Worm (Caenorhabditis elegans) whole organism, L1 larva: ENCODE data around the gene F58A6.2.

ENCODE experiments used
- Y116A8C.19 ChIP-seq: sonication (generic microtip); optimal IDR thresholded peaks from 2 replicates; lab custom pipeline; 2016; ENCODE audit warnings: missing compliant biosample characterization, missing genetic modification characterization, borderline replicate concordance
- alr-1 ChIP-seq: fragments of 200-800 bp; sonication (Bioruptor generic); optimal IDR thresholded peaks from 2 replicates; lab custom pipeline; 2018; ENCODE audit warnings: borderline replicate concordance, mild to moderate bottlenecking, missing genetic modification characterization, missing compliant biosample characterization
- aly-2 ChIP-seq: fragments of 150-350 bp; optimal IDR thresholded peaks from 2 replicates; lab custom pipeline; 2014; ENCODE audit warnings: missing biosample characterization, missing genetic modification characterization
- blmp-1 ChIP-seq: fragments of 150-350 bp; optimal IDR thresholded peaks from 2 replicates; lab custom pipeline; 2014; ENCODE audit warnings: missing biosample characterization, missing genetic modification characterization
- ceh-90 ChIP-seq: sonication (generic microtip); optimal IDR thresholded peaks from 2 replicates; lab custom pipeline; 2016; ENCODE audit warnings: missing genetic modification characterization, missing compliant biosample characterization
- dpl-1 ChIP-seq, 3 experiments: fragments of 150-350 bp in 2 of 3; sonication (generic microtip) in 1 of 3; optimal IDR thresholded peaks; 2 replicates each; lab custom pipeline; 2014 to 2017; ENCODE audit warnings: missing biosample characterization in 3 of 3, missing genetic modification characterization in 3 of 3, missing genetic modification reagents in 3 of 3
- dsc-1 ChIP-seq: sonication (generic microtip); optimal IDR thresholded peaks from 2 replicates; lab custom pipeline; 2016; ENCODE audit warnings: mild to moderate bottlenecking, missing genetic modification characterization, missing compliant biosample characterization
- efl-1 ChIP-seq, 4 experiments: fragments of 150-350 bp; optimal IDR thresholded peaks in 3 of 4; peaks in 1 of 4; 1 replicate in 1 of 4; 2 replicates in 3 of 4; lab custom pipeline; 2014; ENCODE audit warnings: missing biosample characterization in 2 of 4, missing genetic modification characterization in 2 of 4, missing genetic modification reagents in 2 of 4
- efl-3 ChIP-seq: fragments of 200-800 bp; sonication (Bioruptor generic); optimal IDR thresholded peaks from 2 replicates; lab custom pipeline; 2018; ENCODE audit warnings: mild to moderate bottlenecking, missing genetic modification characterization, missing compliant biosample characterization
- ets-5 ChIP-seq: fragments of 200-800 bp; sonication (Bioruptor generic); IDR thresholded peaks from 2 replicates; pipeline ENCODE4 v1.3.6; 2022; ENCODE audit warnings: missing genetic modification characterization, missing compliant biosample characterization
- fkh-10 ChIP-seq: sonication (generic microtip); optimal IDR thresholded peaks from 2 replicates; lab custom pipeline; 2017; ENCODE audit warnings: missing biosample characterization, missing genetic modification reagents, missing genetic modification characterization
- fkh-4 ChIP-seq: sonication (generic microtip); optimal IDR thresholded peaks from 2 replicates; lab custom pipeline; 2016; ENCODE audit warnings: missing compliant biosample characterization, missing genetic modification characterization, borderline replicate concordance
- grh-1 ChIP-seq: fragments of 200-800 bp; sonication (Bioruptor generic); IDR thresholded peaks from 2 replicates; pipeline ENCODE4 v1.3.6; 2022; ENCODE audit warnings: missing genetic modification reagents, missing genetic modification characterization, missing compliant biosample characterization
- hpl-2 ChIP-seq: fragments of 150-350 bp; optimal IDR thresholded peaks from 2 replicates; lab custom pipeline; 2014; ENCODE audit warnings: missing biosample characterization, missing genetic modification reagents, missing genetic modification characterization
- isw-1 ChIP-seq: fragments of 200-800 bp; sonication (Bioruptor generic); IDR thresholded peaks from 2 replicates; pipeline ENCODE4 v1.3.6; 2022; ENCODE audit warnings: missing genetic modification characterization, missing compliant biosample characterization
- lin-35 ChIP-seq, 2 experiments: fragments of 150-350 bp; optimal IDR thresholded peaks; 2 replicates each; lab custom pipeline; 2014; ENCODE audit warnings: missing biosample characterization in 2 of 2, missing genetic modification characterization in 2 of 2, missing genetic modification reagents in 2 of 2
- lin-39 ChIP-seq: fragments of 150-350 bp; optimal IDR thresholded peaks from 2 replicates; lab custom pipeline; 2014; ENCODE audit warnings: missing biosample characterization, missing genetic modification reagents, missing genetic modification characterization
- lir-3 ChIP-seq: sonication (generic microtip); optimal IDR thresholded peaks from 2 replicates; lab custom pipeline; 2016; ENCODE audit warnings: mild to moderate bottlenecking, missing genetic modification characterization, moderate library complexity, missing compliant biosample characterization; ENCODE audit not compliant: poor library complexity
- mab-9 ChIP-seq: fragments of 200-800 bp; sonication (Bioruptor generic); IDR thresholded peaks from 2 replicates; pipeline ENCODE4 v1.3.6; 2022; ENCODE audit warnings: missing genetic modification reagents, missing genetic modification characterization, missing compliant biosample characterization
- mef-2 ChIP-seq: fragments of 150-350 bp; optimal IDR thresholded peaks from 2 replicates; lab custom pipeline; 2014; ENCODE audit warnings: missing biosample characterization, missing genetic modification characterization
- mep-1 ChIP-seq: fragments of 150-350 bp; optimal IDR thresholded peaks from 2 replicates; lab custom pipeline; 2014; ENCODE audit warnings: missing biosample characterization, missing genetic modification characterization
- nhr-11 ChIP-seq: fragments of 150-350 bp; optimal IDR thresholded peaks from 2 replicates; lab custom pipeline; 2014; ENCODE audit warnings: missing biosample characterization, missing genetic modification characterization
- nhr-12 ChIP-seq: sonication (generic microtip); optimal IDR thresholded peaks from 2 replicates; lab custom pipeline; 2017; ENCODE audit warnings: missing biosample characterization, missing genetic modification characterization
- nhr-76 ChIP-seq: sonication (generic microtip); optimal IDR thresholded peaks from 2 replicates; lab custom pipeline; 2017; ENCODE audit warnings: missing biosample characterization, missing genetic modification characterization
- nhr-77 ChIP-seq: fragments of 150-350 bp; optimal IDR thresholded peaks from 2 replicates; lab custom pipeline; 2014; ENCODE audit warnings: missing biosample characterization, missing genetic modification characterization
- nhr-84 ChIP-seq: sonication (generic microtip); optimal IDR thresholded peaks from 2 replicates; lab custom pipeline; 2017; ENCODE audit warnings: missing biosample characterization, missing genetic modification characterization
- nhr-85 ChIP-seq: sonication (generic microtip); peaks from one replicate; lab custom pipeline; 2016; ENCODE audit warnings: missing genetic modification characterization, inconsistent platforms, missing compliant biosample characterization
- skn-1 ChIP-seq: fragments of 150-350 bp; optimal IDR thresholded peaks from 2 replicates; lab custom pipeline; 2014; ENCODE audit warnings: missing biosample characterization, missing genetic modification characterization
- snpc-4 ChIP-seq: fragments of 150-350 bp; optimal IDR thresholded peaks from 2 replicates; lab custom pipeline; 2014; ENCODE audit warnings: missing biosample characterization, missing genetic modification characterization
- sptf-1 ChIP-seq: fragments of 150-350 bp; optimal IDR thresholded peaks from 2 replicates; lab custom pipeline; 2014; ENCODE audit warnings: missing biosample characterization, missing genetic modification characterization
- sup-37 ChIP-seq: fragments of 200-800 bp; sonication (Bioruptor generic); optimal IDR thresholded peaks from 2 replicates; lab custom pipeline; 2018; ENCODE audit warnings: mild to moderate bottlenecking, missing genetic modification characterization, missing compliant biosample characterization
- unc-130 ChIP-seq: fragments of 150-350 bp; optimal IDR thresholded peaks from 2 replicates; lab custom pipeline; 2017; ENCODE audit warnings: missing biosample characterization, missing genetic modification characterization, inconsistent platforms
- unc-62 ChIP-seq: fragments of 150-350 bp; optimal IDR thresholded peaks from 2 replicates; lab custom pipeline; 2014; ENCODE audit warnings: missing biosample characterization, missing genetic modification reagents, missing genetic modification characterization
- unc-98 ChIP-seq: fragments of 200-800 bp; sonication (Bioruptor generic); IDR thresholded peaks from 2 replicates; pipeline ENCODE4 v1.3.6; 2022; ENCODE audit warnings: missing genetic modification characterization, missing compliant biosample characterization
- xbp-1 ChIP-seq: sonication (generic microtip); optimal IDR thresholded peaks from 2 replicates; lab custom pipeline; 2016; ENCODE audit warnings: missing genetic modification characterization, missing compliant biosample characterization
- zag-1 ChIP-seq: fragments of 150-350 bp; optimal IDR thresholded peaks from 2 replicates; lab custom pipeline; 2014; ENCODE audit warnings: missing biosample characterization, missing genetic modification characterization
- ztf-11 ChIP-seq, 2 experiments: sonication (generic microtip); optimal IDR thresholded peaks; 2 replicates each; lab custom pipeline; 2016 to 2017; ENCODE audit warnings: missing genetic modification characterization in 2 of 2, missing biosample characterization in 1 of 2, missing compliant biosample characterization in 1 of 2

F58A6.2 gene

DNA sequence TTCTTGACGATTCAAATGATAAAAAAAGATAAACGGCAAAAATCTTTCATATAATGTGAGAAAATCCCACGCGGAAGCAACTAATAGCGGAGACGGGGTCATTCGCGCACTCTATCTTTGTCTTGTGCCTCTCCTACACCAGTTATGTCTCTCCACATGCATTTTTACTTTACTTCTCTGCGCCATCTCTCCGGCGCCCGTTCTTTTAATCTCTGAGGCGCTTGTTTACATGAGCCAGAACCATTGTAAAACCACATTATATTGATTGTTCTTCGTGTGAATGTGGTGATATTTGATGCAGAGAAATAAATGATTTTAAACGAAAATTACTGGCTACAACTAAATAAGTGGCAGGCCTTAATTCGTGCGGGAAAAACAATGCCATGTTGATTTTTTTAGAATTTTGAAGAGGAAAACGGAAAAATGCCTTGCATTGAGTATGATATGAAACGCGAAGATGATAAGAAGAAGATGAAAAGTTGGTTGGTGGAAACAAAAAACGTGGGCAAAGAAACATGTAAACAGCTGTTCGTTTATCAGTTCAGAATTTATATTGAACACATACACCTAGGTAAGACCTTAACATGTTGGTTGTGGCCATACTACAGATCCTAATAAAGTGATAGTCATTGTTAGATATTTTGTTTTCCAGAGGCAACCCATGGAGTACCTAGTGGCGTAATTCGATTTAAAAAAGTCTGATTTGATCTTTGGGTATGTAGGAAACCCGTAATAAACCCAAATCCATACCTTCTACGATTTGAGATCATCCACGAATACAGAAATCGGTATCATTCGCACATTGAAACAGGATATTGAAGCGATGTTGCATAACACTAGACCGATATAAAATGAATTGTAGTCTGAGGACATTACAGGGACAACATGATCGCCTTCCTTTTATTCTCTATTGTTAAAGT lies 43.9 kb upstream of the F58A6.2 start, which contains the start of gene C04G6.2 (continued):
- no peak for TF ChIP-seq ets-5
- peak; percentile 29 for TF ChIP-seq snpc-4 (tag; lab: Kevin White, UChicago)
- TF ChIP-seq ztf-11 (tag; optimal IDR thresholded peaks at IDR 0.05; lab: Kevin White, UChicago): no peak
- no peak for TF ChIP-seq aly-2 (tag; lab: Kevin White, UChicago)
- TF ChIP-seq zag-1 (tag; lab: Kevin White, UChicago): no peak
- TF ChIP-seq Y116A8C.19 (tag; lab: Kevin White, UChicago): no peak
- TF ChIP-seq nhr-77 (tag; lab: Kevin White, UChicago): peak; percentile 32
- TF ChIP-seq dpl-1 (GFP tag; optimal IDR thresholded peaks at IDR 0.05; lab: Kevin White, UChicago): peak; percentile 10 to 56 (median 35)
- TF ChIP-seq dsc-1 (tag; lab: Kevin White, UChicago): peak; percentile 18

DNA sequence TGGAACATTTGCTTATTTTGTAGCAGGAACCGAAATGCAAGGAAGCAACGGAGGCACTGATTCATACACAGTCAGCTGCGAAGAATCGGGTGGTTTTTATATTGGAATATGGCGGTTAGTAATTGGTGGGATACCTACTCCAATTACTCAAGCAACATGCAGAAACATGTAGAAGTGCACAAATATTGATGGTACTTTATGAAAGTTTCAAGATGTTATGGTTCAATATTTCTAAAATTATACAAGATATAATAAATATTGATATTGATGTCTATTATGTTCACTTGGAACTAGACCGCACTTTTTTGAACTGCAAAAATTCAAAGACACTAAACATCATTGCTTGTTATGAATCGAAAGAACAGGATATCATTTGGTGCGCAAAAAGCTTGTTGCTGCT lies 42.6 kb upstream of the F58A6.2 start, which contains the start of gene C04G6.13:
C04G6.13 (plus strand) TSS at position 301 of the 400 bp plus-strand sequence.
- TF ChIP-seq fkh-4 (tag; lab: Kevin White, UChicago) (no peak), skn-1 (no peak)

DNA sequence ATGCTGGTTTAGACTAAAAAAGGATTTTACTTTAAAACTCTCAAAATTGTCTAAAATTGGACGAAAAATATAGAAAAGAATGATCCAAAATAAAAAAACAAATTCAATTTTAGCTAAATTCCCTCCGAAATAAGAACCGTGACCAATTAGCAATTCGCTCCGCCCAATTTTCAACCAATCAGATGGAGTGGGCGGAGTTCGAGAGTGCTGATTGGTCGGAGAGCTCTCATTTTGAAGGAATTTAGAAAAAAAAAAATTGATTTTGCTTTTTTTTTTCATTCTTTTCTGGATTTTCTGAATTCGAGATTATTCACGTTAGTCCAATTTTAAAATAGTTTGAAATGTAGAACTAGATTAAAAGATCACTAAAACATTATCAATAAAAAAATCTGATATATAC lies 37.5 kb upstream of the F58A6.2 start:
- TF ChIP-seq mef-2 (tag; lab: Kevin White, UChicago) (no peak), sup-37 (GFP tag; lab: Kevin White, UChicago) (no peak), unc-98 (GFP tag; lab: Robert Waterston, UW) (no peak), alr-1 (no peak), lin-35 (GFP tag; optimal IDR thresholded peaks at IDR 0.05; lab: Kevin White, UChicago) (no peak), blmp-1 (no peak), skn-1 (no peak), dpl-1 (GFP tag; optimal IDR thresholded peaks at IDR 0.05; lab: Kevin White, UChicago) (no peak), nhr-76 (no peak), zag-1 (tag; lab: Kevin White, UChicago) (no peak), hpl-2 (no peak), unc-130 (tag; lab: Kevin White, UChicago) (no peak), fkh-4 (tag; lab: Kevin White, UChicago) (no peak), isw-1 (GFP tag; lab: Robert Waterston, UW) (no peak), mep-1 (tag; lab: Kevin White, UChicago) (no peak), lir-3 (tag; lab: Kevin White, UChicago) (no peak), fkh-10 (GFP tag; lab: Kevin White, UChicago) (no peak), sptf-1 (no peak), nhr-11 (no peak), efl-3 (GFP tag; lab: Kevin White, UChicago) (no peak)
- TF ChIP-seq, all 84 proteins: peak for 0

DNA sequence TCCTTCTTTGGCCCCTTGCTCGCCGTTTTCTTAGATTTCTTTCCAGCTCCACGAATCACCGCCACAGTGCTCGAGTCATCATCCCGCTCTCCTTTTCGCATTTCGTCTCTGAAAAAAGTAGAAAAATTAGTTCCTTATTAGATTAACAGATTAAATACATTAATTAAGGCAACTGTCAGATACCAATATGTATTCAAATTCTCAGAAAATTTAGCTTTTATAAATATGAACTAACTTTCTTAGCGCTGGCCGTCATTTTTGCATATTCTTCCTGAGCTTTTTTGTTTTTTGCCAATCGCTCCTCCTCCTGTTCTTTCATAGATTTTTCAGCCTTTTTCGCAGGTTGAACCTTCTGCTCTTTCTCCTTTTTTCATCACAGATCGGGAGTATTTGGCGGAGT lies 36.9 kb upstream of the F58A6.2 start, which contains the start of gene C04G6.6:
C04G6.6 (minus strand) TSS at position 101 of the 400 bp plus-strand sequence.
- TF ChIP-seq snpc-4 (tag; lab: Kevin White, UChicago): no peak
- no peak for TF ChIP-seq unc-62 (GFP tag; lab: Kevin White, UChicago)
- TF ChIP-seq nhr-85 (tag; lab: Kevin White, UChicago): no peak
- no peak for TF ChIP-seq mab-9
- no peak for TF ChIP-seq ceh-90
- no peak for TF ChIP-seq nhr-11
- no peak for TF ChIP-seq xbp-1 (tag; lab: Kevin White, UChicago)
- TF ChIP-seq, all 84 proteins: peak for 0

DNA sequence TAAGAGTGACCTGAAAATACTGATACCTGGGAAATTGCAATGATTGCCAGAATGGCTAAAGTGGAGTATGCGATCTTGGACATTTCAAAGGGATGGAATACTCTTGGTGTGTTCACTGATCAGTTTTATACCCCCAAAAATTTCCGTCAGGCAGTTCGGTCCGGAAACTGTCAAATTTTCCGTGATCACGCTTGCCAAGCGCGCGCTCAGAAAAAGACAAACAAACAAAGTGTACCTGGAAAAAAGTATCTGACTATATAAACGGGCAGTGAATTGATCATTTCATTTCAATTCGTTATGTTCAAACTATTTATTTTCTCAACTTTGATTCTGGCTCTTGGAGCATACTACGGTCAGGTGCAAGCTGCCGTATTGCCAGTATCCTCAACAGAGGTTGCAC lies 34.8 kb upstream of the F58A6.2 start, which contains the start of the genes idpb-3 and idpb-1:
idpb-3 (minus strand) TSS at position 101 of the 400 bp plus-strand sequence.
idpb-1 (plus strand) TSS at position 284 of the 400 bp plus-strand sequence.
- no peak for TF ChIP-seq grh-1 (GFP tag; lab: Robert Waterston, UW)
- TF ChIP-seq ceh-90: no peak
- TF ChIP-seq efl-1 (optimal IDR thresholded peaks at IDR 0.05; lab: Kevin White, UChicago): no peak
- peak in 1 of 2 experiments; percentile 53 for TF ChIP-seq efl-1 (GFP tag; optimal IDR thresholded peaks at IDR 0.05 in 1 of 2; lab: Kevin White, UChicago)
- no peak for TF ChIP-seq Y116A8C.19 (tag; lab: Kevin White, UChicago)
- no peak for TF ChIP-seq lin-39
- no peak for TF ChIP-seq ztf-11 (tag; optimal IDR thresholded peaks at IDR 0.05; lab: Kevin White, UChicago)
- no peak for TF ChIP-seq nhr-12 (tag; lab: Kevin White, UChicago)
- no peak for TF ChIP-seq nhr-84 (tag; lab: Kevin White, UChicago)
